Worm (Caenorhabditis elegans): ENCODE measurements around the gene rbm-34.

The rbm-34 gene

ce11 chrIV:12078907-12079523, 6.2 kb upstream of the rbm-34 start, which contains the start of gene lex-1:
Gene lex-1, plus strand, starts transcription at chrIV:12079473.
- TF ChIP-seq nhr-25 (tag; optimal IDR thresholded peaks at IDR 0.05) (no peak), lin-11 (tag; optimal IDR thresholded peaks at IDR 0.05) (no peak), lin-13 (GFP tag; optimal IDR thresholded peaks at IDR 0.05) (peak; percentile 34), mdl-1 (tag; optimal IDR thresholded peaks at IDR 0.05) (peak in 1 of 2 experiments; percentile 37), blmp-1 (tag; optimal IDR thresholded peaks at IDR 0.05; ENCODE audit: insufficient read depth) (no peak), lsy-2 (tag; optimal IDR thresholded peaks at IDR 0.05) (peak in 1 of 2 experiments; percentile 66), crh-2 (tag; optimal IDR thresholded peaks at IDR 0.05) (peak; percentile 10), unc-55 (GFP tag; optimal IDR thresholded peaks at IDR 0.05) (peak; percentile 72), gmeb-1 (tag; optimal IDR thresholded peaks at IDR 0.05) (peak; percentile 66), fos-1 (tag; optimal IDR thresholded peaks at IDR 0.05) (peak; percentile 26), unc-62 (GFP tag; optimal IDR thresholded peaks at IDR 0.05) (no peak), nhr-129 (tag; optimal IDR thresholded peaks at IDR 0.05) (peak; percentile 71), C34F6.9 (tag; optimal IDR thresholded peaks at IDR 0.05) (peak; percentile 60)

ce11 chrIV:12080807-12081206, 4.4 kb upstream of the rbm-34 start:
- no peak for TF ChIP-seq unc-55 (GFP tag; optimal IDR thresholded peaks at IDR 0.05)
- TF ChIP-seq aly-2 (tag; optimal IDR thresholded peaks at IDR 0.05), result no peak
- TF ChIP-seq zag-1 (tag; optimal IDR thresholded peaks at IDR 0.05), result no peak
- TF ChIP-seq peb-1 (tag; optimal IDR thresholded peaks at IDR 0.05), result no peak
- no peak for TF ChIP-seq lin-11 (tag; optimal IDR thresholded peaks at IDR 0.05)
- no peak for TF ChIP-seq sma-9 (GFP tag; optimal IDR thresholded peaks at IDR 0.05)
- TF ChIP-seq sma-9 (tag; optimal IDR thresholded peaks at IDR 0.05), result no peak

- TF ChIP-seq R02D3.7 (tag; optimal IDR thresholded peaks at IDR 0.05) (no peak), nhr-12 (tag; optimal IDR thresholded peaks at IDR 0.05) (no peak), Y55F3AM.14 (GFP tag; optimal IDR thresholded peaks at IDR 0.05) (no peak), aly-2 (tag; optimal IDR thresholded peaks at IDR 0.05) (no peak), mab-5 (tag; optimal IDR thresholded peaks at IDR 0.05) (no peak), ztf-11 (tag; optimal IDR thresholded peaks at IDR 0.05) (no peak), nhr-237 (tag; optimal IDR thresholded peaks at IDR 0.05) (no peak), crh-2 (tag; optimal IDR thresholded peaks at IDR 0.05) (no peak), nhr-6 (tag; optimal IDR thresholded peaks at IDR 0.05) (no peak), unc-39 (tag; optimal IDR thresholded peaks at IDR 0.05) (no peak), mbf-1 (tag; optimal IDR thresholded peaks at IDR 0.05) (no peak), blmp-1 (tag; optimal IDR thresholded peaks at IDR 0.05; ENCODE audit: insufficient read depth) (no peak), ceh-82 (tag; optimal IDR thresholded peaks at IDR 0.05) (no peak), nhr-11 (tag; optimal IDR thresholded peaks at IDR 0.05) (no peak), alr-1 (tag; optimal IDR thresholded peaks at IDR 0.05) (no peak)
These were observed 1.0 kb upstream of the rbm-34 start, which contains the start of gene repo-1 for ce11 chrIV:12084178-12084577. Gene repo-1, plus strand, starts transcription at chrIV:12084478.

- TF ChIP-seq nhr-129 (tag; optimal IDR thresholded peaks at IDR 0.05) (peak; percentile 3), nhr-77 (tag; optimal IDR thresholded peaks at IDR 0.05) (no peak), nhr-6 (tag; optimal IDR thresholded peaks at IDR 0.05) (no peak)
These were observed 633 bp upstream of the rbm-34 start for ce11 chrIV:12084587-12084986.

- no peak for TF ChIP-seq aly-2 (tag; optimal IDR thresholded peaks at IDR 0.05)
- peak; percentile 53 for TF ChIP-seq sem-4 (tag; optimal IDR thresholded peaks at IDR 0.05)
- TF ChIP-seq elt-3 (tag; optimal IDR thresholded peaks at IDR 0.05), result no peak
- TF ChIP-seq crh-2 (tag; optimal IDR thresholded peaks at IDR 0.05), result peak; percentile 77
- no peak for TF ChIP-seq skn-1 (tag; optimal IDR thresholded peaks at IDR 0.05)
- no peak for TF ChIP-seq nhr-10 (tag; optimal IDR thresholded peaks at IDR 0.05)
- TF ChIP-seq elt-1 (tag; optimal IDR thresholded peaks at IDR 0.05), result no peak
- TF ChIP-seq nhr-21 (tag; optimal IDR thresholded peaks at IDR 0.05), result peak; percentile 52
- no peak for TF ChIP-seq unc-55 (GFP tag; optimal IDR thresholded peaks at IDR 0.05)
- no peak for TF ChIP-seq dmd-4 (tag; optimal IDR thresholded peaks at IDR 0.05)
- peak; percentile 10 for TF ChIP-seq lin-11 (tag; optimal IDR thresholded peaks at IDR 0.05)
- peak; percentile 70 for TF ChIP-seq gmeb-1 (tag; optimal IDR thresholded peaks at IDR 0.05)
- TF ChIP-seq nhr-129 (tag; optimal IDR thresholded peaks at IDR 0.05), result peak; percentile 95
- TF ChIP-seq lsy-2 (tag; optimal IDR thresholded peaks at IDR 0.05), result peak; percentile 26 to 59
- TF ChIP-seq ztf-11 (tag; optimal IDR thresholded peaks at IDR 0.05), result no peak
- no peak for TF ChIP-seq alr-1 (tag; optimal IDR thresholded peaks at IDR 0.05)
- peak; percentile 67 for TF ChIP-seq sma-9 (GFP tag; optimal IDR thresholded peaks at IDR 0.05)
- TF ChIP-seq sma-9 (tag; optimal IDR thresholded peaks at IDR 0.05), result no peak
- TF ChIP-seq nhr-77 (tag; optimal IDR thresholded peaks at IDR 0.05), result peak; percentile 30
- peak; percentile 79 for TF ChIP-seq ceh-16 (tag; optimal IDR thresholded peaks at IDR 0.05)
- TF ChIP-seq snpc-4 (tag; optimal IDR thresholded peaks at IDR 0.05), result no peak
- no peak for TF ChIP-seq ztf-4 (tag; optimal IDR thresholded peaks at IDR 0.05)
- no peak for TF ChIP-seq ama-1 (optimal IDR thresholded peaks at IDR 0.05)
- peak; percentile 62 for TF ChIP-seq lin-13 (GFP tag; optimal IDR thresholded peaks at IDR 0.05)
- peak; percentile 76 for TF ChIP-seq F13H6.1 (tag; optimal IDR thresholded peaks at IDR 0.05)
- no peak for TF ChIP-seq nhr-237 (tag; optimal IDR thresholded peaks at IDR 0.05)
- peak; percentile 37 for TF ChIP-seq ceh-82 (tag; optimal IDR thresholded peaks at IDR 0.05)
- no peak for TF ChIP-seq nhr-12 (tag; optimal IDR thresholded peaks at IDR 0.05)
- no peak for TF ChIP-seq peb-1 (tag; optimal IDR thresholded peaks at IDR 0.05)
- peak; percentile 36 for TF ChIP-seq zag-1 (tag; optimal IDR thresholded peaks at IDR 0.05)
- TF ChIP-seq mab-5 (tag; optimal IDR thresholded peaks at IDR 0.05), result no peak
These were observed 1.3 kb downstream of the rbm-34 start for ce11 chrIV:12086498-12086897.

Measured in whole organism, L2 larva.